Worm (Caenorhabditis elegans) whole organism, L3 larva: ENCODE measurements around the gene R07B1.5.

ENCODE experiments used
- ceh-82 ChIP-seq: fragments of 150-350 bp; optimal IDR thresholded peaks from 2 replicates; lab custom pipeline; 2014; ENCODE audit warnings: missing biosample characterization, missing genetic modification characterization
- fkh-10 ChIP-seq: sonication (generic microtip); optimal IDR thresholded peaks from 2 replicates; lab custom pipeline; 2017; ENCODE audit warnings: missing biosample characterization, missing genetic modification reagents, missing genetic modification characterization
- lin-15B ChIP-seq: fragments of 150-350 bp; optimal IDR thresholded peaks from 2 replicates; lab custom pipeline; 2014; ENCODE audit warnings: missing biosample characterization, missing genetic modification characterization
- mdl-1 ChIP-seq: fragments of 150-350 bp; optimal IDR thresholded peaks from 2 replicates; lab custom pipeline; 2014; ENCODE audit warnings: missing biosample characterization, missing genetic modification characterization
- pha-4 ChIP-seq: fragments of 150-350 bp; optimal IDR thresholded peaks from 2 replicates; lab custom pipeline; 2014; ENCODE audit warnings: missing biosample characterization, missing genetic modification reagents, missing genetic modification characterization
- sea-2 ChIP-seq: fragments of 150-350 bp; sonication (generic microtip); optimal IDR thresholded peaks from 4 replicates; lab custom pipeline; 2014; ENCODE audit warnings: missing biosample characterization, missing genetic modification reagents, missing genetic modification characterization
- ztf-11 ChIP-seq: fragments of 150-350 bp; optimal IDR thresholded peaks from 2 replicates; lab custom pipeline; 2014; ENCODE audit warnings: missing biosample characterization, missing genetic modification characterization

DNA sequence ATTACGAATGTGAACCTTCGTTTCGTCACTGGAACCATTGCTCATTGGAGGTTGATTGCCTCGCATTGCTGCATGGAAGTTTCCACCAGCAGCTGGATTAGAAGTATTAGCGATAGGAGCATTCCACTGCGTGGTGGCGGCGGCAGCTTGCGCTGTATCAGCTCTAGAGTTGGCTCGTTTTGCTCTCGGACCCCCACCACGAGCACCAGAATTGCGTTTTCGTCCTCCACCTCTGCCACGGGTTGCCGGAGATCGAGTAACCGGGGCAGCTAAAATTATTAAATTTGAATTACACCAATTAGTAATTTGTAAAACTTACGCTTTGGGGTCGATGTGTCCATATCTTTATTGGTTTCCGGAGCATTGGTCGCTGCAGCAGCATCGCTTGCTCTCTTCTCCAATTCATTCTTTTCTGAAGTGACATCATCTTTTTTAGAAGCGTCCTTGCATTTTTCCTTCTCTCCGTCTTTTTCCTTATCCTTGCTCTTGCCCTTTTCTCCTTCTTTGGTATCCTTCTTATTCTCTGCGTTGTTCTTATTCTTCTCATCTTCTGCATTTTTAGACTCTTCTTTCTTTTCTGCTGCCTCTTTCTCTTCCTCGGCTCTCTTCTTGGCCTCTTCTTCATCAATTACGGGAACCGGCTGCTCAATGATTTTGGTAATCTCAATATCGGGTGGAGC is 49.1 kb upstream of the R07B1.5 start:
- TF ChIP-seq lin-15B = no peak
- TF ChIP-seq mdl-1 (tag; lab: Kevin White, UChicago) = no peak
- no peak for TF ChIP-seq fkh-10 (GFP tag; lab: Kevin White, UChicago)
- TF ChIP-seq sea-2 (GFP tag; lab: Kevin White, UChicago) = no peak
- TF ChIP-seq ceh-82 = no peak
- TF ChIP-seq pha-4 (tag; lab: Kevin White, UChicago) = no peak
- no peak for TF ChIP-seq ztf-11
